Fruit fly (Drosophila melanogaster) whole organism, pupa: ENCODE data around the gene Pcyt1.

Experiments used
- CG10348 ChIP-seq: fragments of 200-800 bp; sonication (Bioruptor generic); IDR thresholded peaks from 2 replicates; pipeline ENCODE4 v1.3.6; 2022; ENCODE audit warnings: missing biosample characterization, missing genetic modification characterization
- CG12605 ChIP-seq: fragments of 200-800 bp; sonication (Bioruptor generic); IDR thresholded peaks from 2 replicates; pipeline ENCODE4 v1.3.6; 2022; ENCODE audit warnings: missing biosample characterization, missing genetic modification characterization
- CG13204 ChIP-seq: fragments of 200-800 bp; sonication (Bioruptor generic); optimal IDR thresholded peaks from 2 replicates; lab custom pipeline; 2018; ENCODE audit warnings: missing biosample characterization, mild to moderate bottlenecking, missing genetic modification characterization, moderate library complexity
- CG14655 ChIP-seq: fragments of 200-800 bp; sonication (Bioruptor generic); optimal IDR thresholded peaks from 3 replicates; lab custom pipeline; 2017; ENCODE audit warnings: mild to moderate bottlenecking, missing biosample characterization, missing genetic modification reagents, missing genetic modification characterization
- CG15710 ChIP-seq: fragments of 200-800 bp; sonication (Bioruptor generic); optimal IDR thresholded peaks from 2 replicates; lab custom pipeline; 2018; ENCODE audit warnings: missing biosample characterization, mild to moderate bottlenecking, missing genetic modification characterization, moderate library complexity
- CG17806 ChIP-seq: fragments of 200-800 bp; sonication (Bioruptor generic); optimal IDR thresholded peaks from 2 replicates; lab custom pipeline; 2018; ENCODE audit warnings: missing biosample characterization, mild to moderate bottlenecking, missing genetic modification characterization, moderate library complexity
- CG32121 ChIP-seq: fragments of 200-800 bp; sonication (Bioruptor generic); IDR thresholded peaks from 2 replicates; pipeline ENCODE4 v1.3.6; 2022; ENCODE audit warnings: missing biosample characterization, missing genetic modification characterization
- CG34367 ChIP-seq: fragments of 200-800 bp; sonication (Bioruptor generic); optimal IDR thresholded peaks from 2 replicates; lab custom pipeline; 2018; ENCODE audit warnings: missing biosample characterization, mild to moderate bottlenecking, missing genetic modification characterization
- CG4496 ChIP-seq: fragments of 200-800 bp; sonication (Bioruptor generic); IDR thresholded peaks from 3 replicates; pipeline ENCODE4 v1.3.6; 2022; ENCODE audit warnings: missing biosample characterization, missing genetic modification characterization
- CG8159 ChIP-seq: fragments of 200-800 bp; sonication (Bioruptor generic); optimal IDR thresholded peaks from 3 replicates; lab custom pipeline; 2018; ENCODE audit warnings: missing biosample characterization, mild to moderate bottlenecking, missing genetic modification characterization, moderate library complexity
- CG8301 ChIP-seq: fragments of 200-800 bp; sonication (Bioruptor generic); optimal IDR thresholded peaks from 2 replicates; lab custom pipeline; 2018; ENCODE audit warnings: missing biosample characterization, mild to moderate bottlenecking, missing genetic modification characterization
- CG9948 ChIP-seq: fragments of 200-800 bp; sonication (Bioruptor generic); optimal IDR thresholded peaks from 2 replicates; lab custom pipeline; 2018; ENCODE audit warnings: missing biosample characterization, mild to moderate bottlenecking, missing genetic modification characterization, moderate library complexity
- D1 ChIP-seq: fragments of 200-800 bp; sonication (Bioruptor generic); optimal IDR thresholded peaks from 2 replicates; lab custom pipeline; 2018; ENCODE audit warnings: missing biosample characterization, mild to moderate bottlenecking, missing genetic modification characterization, moderate library complexity
- EcR ChIP-seq: fragments of 200-800 bp; sonication (Bioruptor generic); optimal IDR thresholded peaks from 3 replicates; lab custom pipeline; 2019; ENCODE audit warnings: missing biosample characterization, missing genetic modification characterization, mild to moderate bottlenecking, moderate library complexity, missing genetic modification reagents
- Ets98B ChIP-seq: fragments of 200-800 bp; sonication (Bioruptor generic); IDR thresholded peaks from 2 replicates; pipeline ENCODE4 v1.3.6; 2022; ENCODE audit warnings: missing biosample characterization, missing genetic modification characterization
- Pif1A ChIP-seq: fragments of 200-800 bp; sonication (Bioruptor generic); optimal IDR thresholded peaks from 3 replicates; lab custom pipeline; 2016; ENCODE audit warnings: missing biosample characterization, missing genetic modification characterization
- Pif1B ChIP-seq: fragments of 200-800 bp; sonication (Bioruptor generic); optimal IDR thresholded peaks from 3 replicates; lab custom pipeline; 2016; ENCODE audit warnings: missing biosample characterization, missing genetic modification characterization
- Snoo ChIP-seq: fragments of 200-800 bp; sonication (Bioruptor generic); optimal IDR thresholded peaks from 3 replicates; lab custom pipeline; 2017; ENCODE audit warnings: missing biosample characterization, mild to moderate bottlenecking, missing genetic modification characterization, inconsistent platforms
- fd96Ca ChIP-seq: fragments of 200-800 bp; sonication (Bioruptor generic); IDR thresholded peaks from 3 replicates; pipeline ENCODE4 v1.3.6; 2022; ENCODE audit warnings: missing biosample characterization, missing genetic modification characterization
- gl ChIP-seq: fragments of 200-800 bp; sonication (Bioruptor generic); optimal IDR thresholded peaks from 2 replicates; lab custom pipeline; 2018; ENCODE audit warnings: missing biosample characterization, mild to moderate bottlenecking, missing genetic modification characterization
- rn ChIP-seq: fragments of 200-800 bp; sonication (Bioruptor generic); IDR thresholded peaks from 2 replicates; pipeline ENCODE4 v1.3.6; 2022; ENCODE audit warnings: missing biosample characterization, missing genetic modification characterization

Gene Pcyt1

dm6 chr3L:1545693-1546329 is at the start of gene Pcyt1, which contains the start of gene CG32313:
Pcyt1 (plus strand) TSS chr3L:1546092.
CG32313 (minus strand) TSS chr3L:1545743.
- TF ChIP-seq CG32121 (GFP tag; lab: Robert Waterston, UW) (no peak), CG9948 (tag; lab: Kevin White, UChicago) (no peak), CG13204 (no peak), CG15710 (tag; lab: Kevin White, UChicago) (no peak), EcR (GFP tag; lab: Kevin White, UChicago) (peak; percentile 30), CG10348 (GFP tag; lab: Robert Waterston, UW) (no peak), Snoo (tag; lab: Kevin White, UChicago) (no peak), Pif1A (no peak), Ets98B (GFP tag; lab: Robert Waterston, UW) (no peak), CG4496 (GFP tag; lab: Robert Waterston, UW) (no peak), D1 (tag; lab: Kevin White, UChicago) (no peak), CG17806 (tag; lab: Kevin White, UChicago) (no peak), gl (tag; lab: Kevin White, UChicago) (no peak), CG8159 (tag; lab: Kevin White, UChicago) (no peak), CG14655 (GFP tag; lab: Kevin White, UChicago) (no peak), CG12605 (GFP tag; lab: Robert Waterston, UW) (0 out of 2 replicates have a peak, but pooled peaks have one; percentile 9), CG34367 (tag; lab: Kevin White, UChicago) (no peak), Pif1B (GFP tag; lab: Kevin White, UChicago) (peak; percentile 30), fd96Ca (GFP tag; lab: Robert Waterston, UW) (no peak)

dm6 chr3L:1496408-1496807 is 49.5 kb upstream of the Pcyt1 start, which contains the start of gene CG12084:
CG12084 (minus strand) TSS chr3L:1496643.
- TF ChIP-seq CG12605 (GFP tag; lab: Robert Waterston, UW), result peak; percentile 9; the same call in 1 of the 2 replicates
- no peak for TF ChIP-seq Snoo (tag; lab: Kevin White, UChicago)
- no peak for TF ChIP-seq CG34367 (tag; lab: Kevin White, UChicago)
- no peak for TF ChIP-seq CG17806 (tag; lab: Kevin White, UChicago)

- TF ChIP-seq Snoo (tag; lab: Kevin White, UChicago), result no peak
These were observed 43.6 kb upstream of the Pcyt1 start, which contains the start of the genes hfp and Psa for dm6 chr3L:1502086-1502893. hfp (minus strand) TSS chr3L:1502590. Psa (plus strand) TSS chr3L:1502843.

- TF ChIP-seq CG15710 (tag; lab: Kevin White, UChicago) (peak; percentile 55), CG13204 (no peak), D1 (tag; lab: Kevin White, UChicago) (no peak), CG17806 (tag; lab: Kevin White, UChicago) (peak; percentile 55), gl (tag; lab: Kevin White, UChicago) (no peak), CG12605 (GFP tag; lab: Robert Waterston, UW) (peak; percentile 50), Ets98B (GFP tag; lab: Robert Waterston, UW) (peak; percentile 62), Pif1A (peak; percentile 65), CG14655 (GFP tag; lab: Kevin White, UChicago) (peak; percentile 77), CG32121 (GFP tag; lab: Robert Waterston, UW) (peak; percentile 63), Snoo (tag; lab: Kevin White, UChicago) (peak; percentile 21), CG8159 (tag; lab: Kevin White, UChicago) (peak; percentile 53), CG34367 (tag; lab: Kevin White, UChicago) (peak; percentile 1), Pif1B (GFP tag; lab: Kevin White, UChicago) (peak; percentile 42), CG4496 (GFP tag; lab: Robert Waterston, UW) (peak; percentile 68), CG9948 (tag; lab: Kevin White, UChicago) (peak; percentile 51), EcR (GFP tag; lab: Kevin White, UChicago) (no peak), CG8301 (tag; lab: Kevin White, UChicago) (peak; percentile 77), rn (GFP tag; lab: Robert Waterston, UW) (0 out of 2 replicates have a peak, but pooled peaks have one; percentile 23), fd96Ca (GFP tag; lab: Robert Waterston, UW) (peak; percentile 84), CG10348 (GFP tag; lab: Robert Waterston, UW) (no peak)
These were observed 29.9 kb upstream of the Pcyt1 start for dm6 chr3L:1515820-1516540.

- no peak for TF ChIP-seq CG10348 (GFP tag; lab: Robert Waterston, UW)
- TF ChIP-seq D1 (tag; lab: Kevin White, UChicago), result no peak
- no peak for TF ChIP-seq CG34367 (tag; lab: Kevin White, UChicago)
- no peak for TF ChIP-seq CG8159 (tag; lab: Kevin White, UChicago)
- no peak for TF ChIP-seq rn (GFP tag; lab: Robert Waterston, UW)
- TF ChIP-seq Ets98B (GFP tag; lab: Robert Waterston, UW), result no peak
- TF ChIP-seq CG15710 (tag; lab: Kevin White, UChicago), result no peak
- TF ChIP-seq CG8301 (tag; lab: Kevin White, UChicago), result no peak
- no peak for TF ChIP-seq Pif1B (GFP tag; lab: Kevin White, UChicago)
- TF ChIP-seq EcR (GFP tag; lab: Kevin White, UChicago), result no peak
- TF ChIP-seq Snoo (tag; lab: Kevin White, UChicago), result no peak
- no peak for TF ChIP-seq fd96Ca (GFP tag; lab: Robert Waterston, UW)
These were observed 29.1 kb upstream of the Pcyt1 start, which contains the start of gene cue for dm6 chr3L:1516631-1517273. cue (minus strand) TSS chr3L:1517271.
